Fruit fly (Drosophila melanogaster) whole organism, embryonic: ENCODE measurements around the gene mmd.

Experiments
- CG10267 ChIP-seq: fragments of 200-800 bp; sonication (Bioruptor generic); optimal IDR thresholded peaks from 2 replicates; lab custom pipeline; 2018; ENCODE audit warnings: missing biosample characterization, mild to moderate bottlenecking, missing genetic modification characterization, moderate library complexity
- CG12659 ChIP-seq: fragments of 200-800 bp; sonication (Bioruptor generic); optimal IDR thresholded peaks from 3 replicates; lab custom pipeline; 2017; ENCODE audit warnings: mild to moderate bottlenecking, missing biosample characterization, missing genetic modification reagents, missing genetic modification characterization
- CG14014 ChIP-seq: fragments of 200-800 bp; sonication (Bioruptor generic); IDR thresholded peaks from 2 replicates; pipeline ENCODE4 v1.3.6; 2022; ENCODE audit warnings: missing biosample characterization, missing genetic modification characterization
- CG17359 ChIP-seq: fragments of 200-800 bp; sonication (Bioruptor generic); optimal IDR thresholded peaks from 3 replicates; lab custom pipeline; 2018; ENCODE audit warnings: missing biosample characterization, mild to moderate bottlenecking, missing genetic modification characterization, moderate library complexity
- CG18011 ChIP-seq: fragments of 200-800 bp; sonication (Bioruptor generic); optimal IDR thresholded peaks from 2 replicates; lab custom pipeline; 2017; ENCODE audit warnings: missing biosample characterization, missing genetic modification characterization, mild to moderate bottlenecking, moderate library complexity, missing genotype
- CG1832 ChIP-seq: fragments of 200-800 bp; sonication (Bioruptor generic); optimal IDR thresholded peaks from 2 replicates; lab custom pipeline; 2017; ENCODE audit warnings: missing biosample characterization, mild to moderate bottlenecking, missing genetic modification characterization, inconsistent platforms
- CG30020 ChIP-seq: fragments of 200-800 bp; optimal IDR thresholded peaks from 2 replicates; lab custom pipeline; 2019; ENCODE audit warnings: missing biosample characterization, mild to moderate bottlenecking, missing genetic modification characterization, moderate library complexity
- CG32767 ChIP-seq: fragments of 200-800 bp; sonication (Bioruptor generic); IDR thresholded peaks from 2 replicates; pipeline ENCODE4 v1.3.6; 2022; ENCODE audit warnings: missing biosample characterization, missing genetic modification characterization
- CG33213 ChIP-seq: fragments of 200-800 bp; sonication (Bioruptor generic); optimal IDR thresholded peaks from 3 replicates; lab custom pipeline; 2016; ENCODE audit warnings: missing biosample characterization, missing genetic modification characterization
- CG3847 ChIP-seq: fragments of 200-800 bp; sonication (Bioruptor generic); IDR thresholded peaks from 2 replicates; pipeline ENCODE4 v1.3.6; 2022; ENCODE audit warnings: missing biosample characterization, missing genetic modification characterization
- CG4282 ChIP-seq: fragments of 200-800 bp; sonication (Bioruptor generic); optimal IDR thresholded peaks from 2 replicates; lab custom pipeline; 2016; ENCODE audit warnings: missing biosample characterization, missing genetic modification characterization
- CG4424 ChIP-seq: fragments of 200-800 bp; sonication (Bioruptor generic); optimal IDR thresholded peaks from 3 replicates; lab custom pipeline; 2016; ENCODE audit warnings: missing biosample characterization, missing genetic modification characterization
- CG5953 ChIP-seq: fragments of 200-800 bp; sonication (Bioruptor generic); IDR thresholded peaks from 2 replicates; pipeline ENCODE4 v1.3.6; 2022; ENCODE audit warnings: missing biosample characterization, missing genetic modification characterization
- CG6175 ChIP-seq: fragments of 200-800 bp; sonication (Bioruptor generic); IDR thresholded peaks from 3 replicates; pipeline ENCODE4 v1.3.6; 2022; ENCODE audit warnings: missing biosample characterization, missing genetic modification characterization
- CG8089 ChIP-seq: fragments of 200-800 bp; sonication (Bioruptor generic); optimal IDR thresholded peaks from 3 replicates; lab custom pipeline; 2016; ENCODE audit warnings: missing biosample characterization, missing genetic modification characterization
- CG8924 ChIP-seq: fragments of 200-800 bp; optimal IDR thresholded peaks from 3 replicates; lab custom pipeline; 2019; ENCODE audit warnings: missing biosample characterization, mild to moderate bottlenecking, missing genetic modification characterization, moderate library complexity
- CG9797 ChIP-seq: fragments of 200-800 bp; sonication (Bioruptor generic); optimal IDR thresholded peaks from 3 replicates; lab custom pipeline; 2018; ENCODE audit warnings: missing biosample characterization, mild to moderate bottlenecking, missing genetic modification characterization
- D19A ChIP-seq: fragments of 200-800 bp; optimal IDR thresholded peaks from 3 replicates; lab custom pipeline; 2019; ENCODE audit warnings: missing biosample characterization, mild to moderate bottlenecking, missing genetic modification characterization, moderate library complexity
- Doc3 ChIP-seq: fragments of 200-800 bp; sonication (Bioruptor generic); IDR thresholded peaks from 3 replicates; pipeline ENCODE4 v1.3.6; 2022; ENCODE audit warnings: missing biosample characterization, missing genetic modification characterization; ENCODE audit not compliant: partially characterized antibody
- Dp ChIP-seq: fragments of 200-800 bp; sonication (Bioruptor generic); optimal IDR thresholded peaks from 2 replicates; lab custom pipeline; 2018; ENCODE audit warnings: missing biosample characterization, mild to moderate bottlenecking, missing genetic modification characterization, moderate library complexity
- E2f2 ChIP-seq: fragments of 200-800 bp; sonication (Bioruptor generic); IDR thresholded peaks from 2 replicates; pipeline ENCODE4 v1.3.6; 2022; ENCODE audit warnings: missing biosample characterization, missing genetic modification characterization
- Fer1 ChIP-seq: fragments of 200-800 bp; sonication (Bioruptor generic); optimal IDR thresholded peaks from 2 replicates; lab custom pipeline; 2017; ENCODE audit warnings: missing biosample characterization, mild to moderate bottlenecking, missing genetic modification characterization
- MBD-R2 ChIP-seq: fragments of 200-800 bp; sonication (Bioruptor generic); IDR thresholded peaks from 2 replicates; pipeline ENCODE4 v1.3.6; 2022; ENCODE audit warnings: missing biosample characterization, missing genetic modification characterization
- Max ChIP-seq: fragments of 200-800 bp; sonication (Bioruptor generic); optimal IDR thresholded peaks from 2 replicates; lab custom pipeline; 2016; ENCODE audit warnings: missing biosample characterization, mild to moderate bottlenecking, missing genetic modification characterization
- NC2β ChIP-seq: fragments of 200-800 bp; sonication (Bioruptor generic); optimal IDR thresholded peaks from 2 replicates; lab custom pipeline; 2016; ENCODE audit warnings: missing biosample characterization, missing genetic modification characterization
- Side ChIP-seq: fragments of 200-800 bp; sonication (Bioruptor generic); optimal IDR thresholded peaks from 2 replicates; lab custom pipeline; 2016; ENCODE audit warnings: missing biosample characterization, missing genetic modification characterization
- Sry-δ ChIP-seq: fragments of 200-800 bp; sonication (Bioruptor generic); optimal IDR thresholded peaks from 2 replicates; lab custom pipeline; 2016; ENCODE audit warnings: missing biosample characterization, missing genetic modification characterization
- Trl ChIP-seq, 3 experiments: fragments of >200 bp in 2 of 3; fragments of 200-800 bp in 1 of 3; sonication (Bioruptor generic) in 1 of 3; optimal IDR thresholded peaks; 2 replicates in 1 of 3; 3 replicates in 2 of 3; lab custom pipeline; 2016 to 2017; ENCODE audit warnings: missing biosample characterization in 1 of 3, missing genetic modification characterization in 1 of 3
- Xbp1 ChIP-seq: fragments of 200-800 bp; sonication (Bioruptor generic); optimal IDR thresholded peaks from 3 replicates; lab custom pipeline; 2016; ENCODE audit warnings: missing biosample characterization, mild to moderate bottlenecking, missing genetic modification characterization
- YL-1 ChIP-seq: fragments of 200-800 bp; sonication (Bioruptor generic); optimal IDR thresholded peaks from 3 replicates; lab custom pipeline; 2017; ENCODE audit warnings: missing biosample characterization, mild to moderate bottlenecking, missing genetic modification characterization
- ato ChIP-seq: fragments of 200-800 bp; sonication (Bioruptor generic); IDR thresholded peaks from 2 replicates; pipeline ENCODE4 v1.3.6; 2022; ENCODE audit warnings: missing biosample characterization, missing genetic modification characterization; ENCODE audit not compliant: partially characterized antibody
- bab2 ChIP-seq: fragments of 200-800 bp; sonication (Bioruptor generic); optimal IDR thresholded peaks from 2 replicates; lab custom pipeline; 2016; ENCODE audit warnings: missing biosample characterization, missing genetic modification characterization
- bsh ChIP-seq, 2 experiments: fragments of 200-800 bp; sonication (Bioruptor generic); optimal IDR thresholded peaks; 2 replicates each; lab custom pipeline; 2017 to 2018; ENCODE audit warnings: mild to moderate bottlenecking in 2 of 2, missing biosample characterization in 2 of 2, missing genetic modification characterization in 2 of 2, moderate library complexity in 1 of 2
- cad ChIP-seq: fragments of >200 bp; optimal IDR thresholded peaks from 2 replicates; lab custom pipeline; 2017; ENCODE audit warnings: missing biosample characterization, missing genetic modification characterization
- crol ChIP-seq: fragments of 200-800 bp; sonication (Bioruptor generic); IDR thresholded peaks from 2 replicates; pipeline ENCODE4 v1.3.6; 2022; ENCODE audit warnings: missing biosample characterization, missing genetic modification characterization
- dati ChIP-seq: fragments of 200-800 bp; sonication (Bioruptor generic); IDR thresholded peaks from 2 replicates; pipeline ENCODE4 v1.3.6; 2022; ENCODE audit warnings: missing biosample characterization, missing genetic modification characterization
- esg ChIP-seq: fragments of 200-800 bp; sonication (Bioruptor generic); conservative IDR thresholded peaks from 2 replicates; pipeline ENCODE4 v1.3.6; 2022; ENCODE audit warnings: missing biosample characterization, missing genetic modification characterization
- gfzf ChIP-seq: fragments of 200-800 bp; sonication (Bioruptor generic); optimal IDR thresholded peaks from 2 replicates; lab custom pipeline; 2016; ENCODE audit warnings: missing biosample characterization, mild to moderate bottlenecking, missing genetic modification characterization, moderate library complexity
- hbn ChIP-seq: fragments of 200-800 bp; sonication (Bioruptor generic); IDR thresholded peaks from 2 replicates; pipeline ENCODE4 v1.3.6; 2022; ENCODE audit warnings: missing biosample characterization, missing genetic modification characterization; ENCODE audit not compliant: partially characterized antibody
- lilli ChIP-seq: fragments of 200-800 bp; sonication (Bioruptor generic); optimal IDR thresholded peaks from 3 replicates; lab custom pipeline; 2016; ENCODE audit warnings: missing biosample characterization, missing genetic modification characterization
- pzg ChIP-seq: fragments of 200-800 bp; sonication (Bioruptor generic); optimal IDR thresholded peaks from 3 replicates; lab custom pipeline; 2018; ENCODE audit warnings: missing biosample characterization, mild to moderate bottlenecking, missing genetic modification characterization, moderate library complexity
- schlank ChIP-seq: fragments of 200-800 bp; sonication (Bioruptor generic); optimal IDR thresholded peaks from 2 replicates; lab custom pipeline; 2018; ENCODE audit warnings: missing biosample characterization, mild to moderate bottlenecking, missing genetic modification characterization
- scrt ChIP-seq: fragments of 200-800 bp; sonication (Bioruptor generic); optimal IDR thresholded peaks from 2 replicates; lab custom pipeline; 2018; ENCODE audit warnings: missing biosample characterization, mild to moderate bottlenecking, missing genetic modification characterization, moderate library complexity
- sens ChIP-seq: fragments of 200-800 bp; sonication (Bioruptor generic); peaks from one replicate; lab custom pipeline; 2016; ENCODE audit warnings: missing biosample characterization, missing genetic modification characterization
- ssp ChIP-seq: fragments of 200-800 bp; sonication (Bioruptor generic); IDR thresholded peaks from 2 replicates; pipeline ENCODE4 v1.3.6; 2022; ENCODE audit warnings: missing biosample characterization, missing genetic modification characterization
- tap ChIP-seq: fragments of 200-800 bp; optimal IDR thresholded peaks from 3 replicates; lab custom pipeline; 2019; ENCODE audit warnings: missing biosample characterization, mild to moderate bottlenecking, missing genetic modification characterization, moderate library complexity
- tna ChIP-seq: fragments of 200-800 bp; sonication (Bioruptor generic); IDR thresholded peaks from 2 replicates; pipeline ENCODE4 v1.3.6; 2022; ENCODE audit warnings: missing biosample characterization, missing genetic modification characterization; ENCODE audit not compliant: partially characterized antibody
- trem ChIP-seq: fragments of 200-800 bp; optimal IDR thresholded peaks from 3 replicates; lab custom pipeline; 2019; ENCODE audit warnings: missing biosample characterization, mild to moderate bottlenecking, missing genetic modification characterization, moderate library complexity
- vnd ChIP-seq: fragments of 200-800 bp; sonication (Bioruptor generic); IDR thresholded peaks from 3 replicates; pipeline ENCODE4 v1.3.6; 2022; ENCODE audit warnings: missing biosample characterization, missing genetic modification characterization; ENCODE audit not compliant: partially characterized antibody
- yki ChIP-seq: fragments of >200 bp; optimal IDR thresholded peaks from 3 replicates; lab custom pipeline; 2018

Gene mmd

dm6 chrX:16005551-16006197 is 32.7 kb upstream of the mmd start, which contains the start of the genes vap and CG12698 (continued):
- TF ChIP-seq cad (no peak), Dp (peak; percentile 58), trem (tag; lab: Kevin White, UChicago) (peak; percentile 64), E2f2 (peak; percentile 63), CG4282 (GFP tag; lab: Kevin White, UChicago) (no peak), CG18011 (GFP tag; lab: Kevin White, UChicago) (no peak), bab2 (GFP tag; lab: Kevin White, UChicago) (no peak), schlank (tag; lab: Kevin White, UChicago) (no peak), CG14014 (no peak), vnd (GFP tag; lab: Robert Waterston, UW) (peak; percentile 62; the same call in 2 of the 3 replicates), D19A (tag; lab: Kevin White, UChicago) (peak; percentile 7), lilli (GFP tag; lab: Kevin White, UChicago) (peak; percentile 6), scrt (GFP tag; lab: Kevin White, UChicago) (no peak), CG4424 (GFP tag; lab: Kevin White, UChicago) (no peak), ato (GFP tag; lab: Robert Waterston, UW) (peak; percentile 28; the same call in 1 of the 2 replicates), CG30020 (peak; percentile 96), CG12659 (peak; percentile 79), tap (no peak), CG33213 (no peak), CG32767 (GFP tag; lab: Robert Waterston, UW) (no peak), CG8924 (tag; lab: Kevin White, UChicago) (peak; percentile 29), MBD-R2 (peak; percentile 59), CG1832 (no peak), Doc3 (GFP tag; lab: Robert Waterston, UW) (peak; percentile 42; the same call in 1 of the 3 replicates), pzg (GFP tag; lab: Kevin White, UChicago) (peak; percentile 84), CG10267 (tag; lab: Kevin White, UChicago) (peak; percentile 40), CG9797 (GFP tag; lab: Kevin White, UChicago) (peak; percentile 66), dati (GFP tag; lab: Robert Waterston, UW) (no peak), crol (GFP tag; lab: Robert Waterston, UW) (no peak), Side (GFP tag; lab: Kevin White, UChicago) (no peak), CG6175 (no peak), NC2β (GFP tag; lab: Kevin White, UChicago) (no peak), tna (GFP tag; lab: Robert Waterston, UW) (peak; percentile 54; the same call in 1 of the 2 replicates), Max (no peak), Fer1 (GFP tag; lab: Kevin White, UChicago) (no peak), CG8089 (GFP tag; lab: Kevin White, UChicago) (no peak), gfzf (GFP tag; lab: Kevin White, UChicago) (peak; percentile 71), sens (GFP tag; lab: Kevin White, UChicago) (peak; percentile 69), Sry-δ (GFP tag; lab: Kevin White, UChicago) (peak; percentile 70), esg (GFP tag; lab: Robert Waterston, UW) (no peak), hbn (no peak; the same call in 1 of the 2 replicates), yki (lab: Kevin White, UChicago) (no peak), YL-1 (GFP tag; lab: Kevin White, UChicago) (peak; percentile 38), CG3847 (no peak), CG17359 (tag; lab: Kevin White, UChicago) (no peak), CG5953 (GFP tag; lab: Robert Waterston, UW) (no peak), Xbp1 (GFP tag; lab: Kevin White, UChicago) (no peak), bsh (GFP tag; optimal IDR thresholded peaks at IDR 0.05; lab: Kevin White, UChicago) (no peak), ssp (GFP tag; lab: Robert Waterston, UW) (peak; percentile 75), Trl (optimal IDR thresholded peaks at IDR 0.05; lab: Kevin White, UChicago) (no peak), Trl (GFP tag; optimal IDR thresholded peaks at IDR 0.05; lab: Kevin White, UChicago) (no peak)
